Fruit fly (Drosophila melanogaster) whole organism, embryonic: ENCODE measurements around the gene r-cup.

ENCODE experiments used
- Awh ChIP-seq: fragments of 200-800 bp; sonication (Bioruptor generic); IDR thresholded peaks from 2 replicates; pipeline ENCODE4, ENCODE4 v1.3.6; 2022; ENCODE audit warnings: missing biosample characterization, missing genetic modification characterization
- Bteb2 ChIP-seq: fragments of 200-800 bp; sonication (Bioruptor generic); optimal IDR thresholded peaks from 2 replicates; lab custom pipeline; 2016; ENCODE audit warnings: missing biosample characterization, missing genetic modification characterization
- CG10431 ChIP-seq: fragments of 200-800 bp; sonication (Bioruptor generic); optimal IDR thresholded peaks from 3 replicates; lab custom pipeline; 2018; ENCODE audit warnings: missing biosample characterization, mild to moderate bottlenecking, missing genetic modification characterization
- CG10462 ChIP-seq: fragments of 200-800 bp; sonication (Bioruptor generic); optimal IDR thresholded peaks from 2 replicates; lab custom pipeline; 2016; ENCODE audit warnings: missing biosample characterization, missing genetic modification characterization
- CG11456 ChIP-seq: fragments of 200-800 bp; sonication (Bioruptor generic); IDR thresholded peaks from 3 replicates; pipeline ENCODE4 v1.3.6; 2022; ENCODE audit warnings: missing biosample characterization, missing genetic modification characterization
- CG11695 ChIP-seq: fragments of 200-800 bp; sonication (Bioruptor generic); IDR thresholded peaks from 3 replicates; pipeline ENCODE4 v1.3.6; 2022; ENCODE audit warnings: missing biosample characterization, missing genetic modification characterization
- CG12942 ChIP-seq: fragments of 200-800 bp; sonication (Bioruptor generic); optimal IDR thresholded peaks from 3 replicates; lab custom pipeline; 2016; ENCODE audit warnings: missing biosample characterization, missing genetic modification characterization
- CG14050 ChIP-seq: fragments of 200-800 bp; sonication (Bioruptor generic); IDR thresholded peaks from 3 replicates; pipeline ENCODE4 v1.3.6; 2022; ENCODE audit warnings: missing biosample characterization, missing genetic modification characterization
- CG15269 ChIP-seq: fragments of 200-800 bp; sonication (Bioruptor generic); optimal IDR thresholded peaks from 2 replicates; lab custom pipeline; 2018; ENCODE audit warnings: missing biosample characterization, mild to moderate bottlenecking, missing genetic modification characterization, moderate library complexity
- CG1602 ChIP-seq: fragments of 200-800 bp; sonication (Bioruptor generic); optimal IDR thresholded peaks from 3 replicates; lab custom pipeline; 2016; ENCODE audit warnings: missing biosample characterization, missing genetic modification characterization
- CG16863 ChIP-seq: fragments of 200-800 bp; sonication (Bioruptor generic); optimal IDR thresholded peaks from 3 replicates; lab custom pipeline; 2016; ENCODE audit warnings: missing biosample characterization, missing genetic modification characterization
- CG17328 ChIP-seq: fragments of 200-800 bp; sonication (Bioruptor generic); IDR thresholded peaks from 2 replicates; pipeline ENCODE4 v1.3.6; 2022; ENCODE audit warnings: missing biosample characterization, missing genetic modification characterization
- CG17361 ChIP-seq: fragments of 200-800 bp; sonication (Bioruptor generic); IDR thresholded peaks from 3 replicates; pipeline ENCODE4 v1.3.6; 2022; ENCODE audit warnings: missing biosample characterization, missing genetic modification characterization
- CG17912 ChIP-seq: fragments of 200-800 bp; sonication (Bioruptor generic); optimal IDR thresholded peaks from 2 replicates; lab custom pipeline; 2018; ENCODE audit warnings: missing biosample characterization, mild to moderate bottlenecking, missing genetic modification characterization
- CG18262 ChIP-seq: fragments of 200-800 bp; optimal IDR thresholded peaks from 3 replicates; lab custom pipeline; 2019; ENCODE audit warnings: missing biosample characterization, mild to moderate bottlenecking, missing genetic modification characterization, moderate library complexity
- CG30020 ChIP-seq: fragments of 200-800 bp; optimal IDR thresholded peaks from 2 replicates; lab custom pipeline; 2019; ENCODE audit warnings: missing biosample characterization, mild to moderate bottlenecking, missing genetic modification characterization, moderate library complexity
- CG31441 ChIP-seq: fragments of 200-800 bp; sonication (Bioruptor generic); IDR thresholded peaks from 2 replicates; pipeline ENCODE4 v1.3.6; 2022; ENCODE audit warnings: missing biosample characterization, missing genetic modification characterization
- CG3163 ChIP-seq: fragments of 200-800 bp; sonication (Bioruptor generic); optimal IDR thresholded peaks from 3 replicates; lab custom pipeline; 2016; ENCODE audit warnings: missing biosample characterization, missing genetic modification characterization
- CG6683 ChIP-seq: fragments of 200-800 bp; sonication (Bioruptor generic); optimal IDR thresholded peaks from 2 replicates; lab custom pipeline; 2017; ENCODE audit warnings: missing biosample characterization, mild to moderate bottlenecking, missing genetic modification characterization, missing genetic modification reagents
- CG6813 ChIP-seq: fragments of 200-800 bp; sonication (Bioruptor generic); optimal IDR thresholded peaks from 2 replicates; lab custom pipeline; 2017; ENCODE audit warnings: missing biosample characterization, missing genetic modification characterization, mild to moderate bottlenecking, moderate library complexity, missing genetic modification reagents
- CG6854 ChIP-seq: fragments of 200-800 bp; sonication (Bioruptor generic); optimal IDR thresholded peaks from 3 replicates; lab custom pipeline; 2017; ENCODE audit warnings: missing biosample characterization, mild to moderate bottlenecking, missing genetic modification characterization
- CG7556 ChIP-seq: fragments of 200-800 bp; sonication (Bioruptor generic); optimal IDR thresholded peaks from 2 replicates; lab custom pipeline; 2017; ENCODE audit warnings: missing biosample characterization, mild to moderate bottlenecking, missing genetic modification characterization
- CG7963 ChIP-seq: fragments of 200-800 bp; sonication (Bioruptor generic); IDR thresholded peaks from 3 replicates; pipeline ENCODE4 v1.3.6; 2022; ENCODE audit warnings: missing biosample characterization, missing genetic modification characterization; ENCODE audit not compliant: partially characterized antibody
- CG9797 ChIP-seq: fragments of 200-800 bp; sonication (Bioruptor generic); optimal IDR thresholded peaks from 3 replicates; lab custom pipeline; 2018; ENCODE audit warnings: missing biosample characterization, mild to moderate bottlenecking, missing genetic modification characterization
- CrebB ChIP-seq: fragments of 200-800 bp; sonication (Bioruptor generic); optimal IDR thresholded peaks from 3 replicates; lab custom pipeline; 2018; ENCODE audit warnings: missing biosample characterization, mild to moderate bottlenecking, missing genetic modification characterization
- D19B ChIP-seq: fragments of 200-800 bp; sonication (Bioruptor generic); optimal IDR thresholded peaks from 2 replicates; lab custom pipeline; 2017; ENCODE audit warnings: missing biosample characterization, mild to moderate bottlenecking, missing genetic modification characterization
- Hr78 ChIP-seq, 2 experiments: fragments of 200-800 bp in 1 of 2; fragments of >200 bp in 1 of 2; sonication (Bioruptor generic) in 1 of 2; optimal IDR thresholded peaks; 2 replicates each; lab custom pipeline; 2017 to 2019; ENCODE audit warnings: missing biosample characterization in 2 of 2, missing genetic modification characterization in 2 of 2, mild to moderate bottlenecking in 1 of 2, moderate library complexity in 1 of 2
- NC2β ChIP-seq: fragments of 200-800 bp; sonication (Bioruptor generic); optimal IDR thresholded peaks from 2 replicates; lab custom pipeline; 2016; ENCODE audit warnings: missing biosample characterization, missing genetic modification characterization
- Oli ChIP-seq: fragments of 200-800 bp; sonication (Bioruptor generic); optimal IDR thresholded peaks from 2 replicates; lab custom pipeline; 2018; ENCODE audit warnings: missing biosample characterization, mild to moderate bottlenecking, missing genetic modification characterization, moderate library complexity
- PHDP ChIP-seq: fragments of 200-800 bp; sonication (Bioruptor generic); optimal IDR thresholded peaks from 3 replicates; lab custom pipeline; 2018; ENCODE audit warnings: missing biosample characterization, mild to moderate bottlenecking, missing genetic modification characterization, moderate library complexity
- Sin3A ChIP-seq: fragments of >200 bp; optimal IDR thresholded peaks from 2 replicates; lab custom pipeline; 2018
- Sox100B ChIP-seq: fragments of 200-800 bp; sonication (Bioruptor generic); optimal IDR thresholded peaks from 3 replicates; lab custom pipeline; 2018; ENCODE audit warnings: missing biosample characterization, mild to moderate bottlenecking, missing genetic modification characterization
- Sry-β ChIP-seq: fragments of 200-800 bp; sonication (Bioruptor generic); optimal IDR thresholded peaks from 2 replicates; lab custom pipeline; 2018; ENCODE audit warnings: missing biosample characterization, mild to moderate bottlenecking, missing genetic modification characterization, moderate library complexity
- Trl ChIP-seq, 3 experiments: fragments of >200 bp in 2 of 3; fragments of 200-800 bp in 1 of 3; sonication (Bioruptor generic) in 1 of 3; optimal IDR thresholded peaks; 2 replicates in 1 of 3; 3 replicates in 2 of 3; lab custom pipeline; 2016 to 2017; ENCODE audit warnings: missing biosample characterization in 1 of 3, missing genetic modification characterization in 1 of 3
- amos ChIP-seq: fragments of 200-800 bp; sonication (Bioruptor generic); IDR thresholded peaks from 2 replicates; pipeline ENCODE4 v1.3.6; 2022; ENCODE audit warnings: missing biosample characterization, missing genetic modification characterization; ENCODE audit not compliant: partially characterized antibody
- ap ChIP-seq: fragments of 200-800 bp; sonication (Bioruptor generic); IDR thresholded peaks from 2 replicates; pipeline ENCODE4 v1.3.6; 2022; ENCODE audit warnings: missing biosample characterization, missing genetic modification characterization
- btn ChIP-seq: fragments of 200-800 bp; sonication (Bioruptor generic); optimal IDR thresholded peaks from 2 replicates; lab custom pipeline; 2016; ENCODE audit warnings: missing biosample characterization, missing genetic modification characterization
- dm ChIP-seq: fragments of 200-800 bp; sonication (Bioruptor generic); optimal IDR thresholded peaks from 3 replicates; lab custom pipeline; 2016; ENCODE audit warnings: missing biosample characterization, missing genetic modification characterization
- en ChIP-seq: fragments of 200-800 bp; sonication (Bioruptor generic); optimal IDR thresholded peaks from 2 replicates; lab custom pipeline; 2016; ENCODE audit warnings: missing biosample characterization, missing genetic modification characterization
- fd102C ChIP-seq: fragments of 200-800 bp; sonication (Bioruptor generic); optimal IDR thresholded peaks from 2 replicates; lab custom pipeline; 2018; ENCODE audit warnings: missing biosample characterization, mild to moderate bottlenecking, missing genetic modification characterization, moderate library complexity
- fd96Cb ChIP-seq: fragments of 200-800 bp; sonication (Bioruptor generic); optimal IDR thresholded peaks from 2 replicates; lab custom pipeline; 2018; ENCODE audit warnings: missing biosample characterization, mild to moderate bottlenecking, missing genetic modification characterization, moderate library complexity
- hkb ChIP-seq, 2 experiments: fragments of 200-800 bp in 1 of 2; fragments of >200 bp in 1 of 2; sonication (Bioruptor generic) in 1 of 2; IDR thresholded peaks in 1 of 2; optimal IDR thresholded peaks in 1 of 2; 2 replicates each; pipeline versions ENCODE4 v1.3.6 to Lab custom; 2017 to 2022; ENCODE audit warnings: missing biosample characterization in 1 of 2, missing genetic modification characterization in 1 of 2
- ken ChIP-seq: fragments of 200-800 bp; sonication (Bioruptor generic); IDR thresholded peaks from 3 replicates; pipeline ENCODE4 v1.3.6; 2022; ENCODE audit warnings: missing biosample characterization, missing genetic modification characterization
- lmd ChIP-seq: fragments of 200-800 bp; sonication (Bioruptor generic); IDR thresholded peaks from 2 replicates; pipeline ENCODE4 v1.3.6; 2022; ENCODE audit warnings: missing biosample characterization, missing genetic modification characterization
- luna ChIP-seq: fragments of 200-800 bp; sonication (Bioruptor generic); optimal IDR thresholded peaks from 2 replicates; lab custom pipeline; 2016; ENCODE audit warnings: missing biosample characterization, missing genetic modification characterization
- pan ChIP-seq, 4 experiments: fragments of >200 bp in 3 of 4; fragments of 200-800 bp in 1 of 4; sonication (Bioruptor generic) in 1 of 4; optimal IDR thresholded peaks in 3 of 4; IDR thresholded peaks in 1 of 4; 2 replicates each; pipeline versions ENCODE4 v1.3.6 to Lab custom; 2017 to 2022; ENCODE audit warnings: missing biosample characterization in 2 of 4, missing genetic modification characterization in 2 of 4, mixed read lengths in 1 of 4
- seq ChIP-seq: fragments of 200-800 bp; sonication (Bioruptor generic); IDR thresholded peaks from 2 replicates; pipeline ENCODE4 v1.3.6; 2022; ENCODE audit warnings: missing biosample characterization, missing genetic modification characterization
- sna ChIP-seq: fragments of 200-800 bp; sonication (Bioruptor generic); IDR thresholded peaks from 2 replicates; pipeline ENCODE4 v1.3.6; 2022; ENCODE audit warnings: missing biosample characterization, missing genetic modification characterization; ENCODE audit not compliant: partially characterized antibody
- unpg ChIP-seq: fragments of 200-800 bp; sonication (Bioruptor generic); optimal IDR thresholded peaks from 3 replicates; lab custom pipeline; 2018; ENCODE audit warnings: missing biosample characterization, mild to moderate bottlenecking, missing genetic modification characterization, moderate library complexity
- vvl ChIP-seq: fragments of 200-800 bp; sonication (Bioruptor generic); IDR thresholded peaks from 2 replicates; pipeline ENCODE4 v1.3.6; 2022; ENCODE audit warnings: missing biosample characterization, missing genetic modification characterization

Gene r-cup

dm6 chrX:21035938-21036324 is 10.2 kb upstream of the r-cup start (continued):
- TF ChIP-seq CG6683 (GFP tag; lab: Kevin White, UChicago) = no peak
- no peak for TF ChIP-seq luna (GFP tag; lab: Kevin White, UChicago)
- TF ChIP-seq CrebB (tag; lab: Kevin White, UChicago) = no peak
- no peak for TF ChIP-seq CG1602 (GFP tag; lab: Kevin White, UChicago)
- TF ChIP-seq Hr78 (GFP tag; optimal IDR thresholded peaks at IDR 0.05; lab: Kevin White, UChicago) = no peak
- TF ChIP-seq CG15269 = peak; percentile 28
- TF ChIP-seq CG3163 (GFP tag; lab: Kevin White, UChicago) = no peak
- TF ChIP-seq unpg (GFP tag; lab: Kevin White, UChicago) = peak; percentile 17
- TF ChIP-seq CG11695 (GFP tag; lab: Robert Waterston, UW) = no peak
- no peak for TF ChIP-seq CG17912 (GFP tag; lab: Kevin White, UChicago)
- no peak for TF ChIP-seq Sox100B (GFP tag; lab: Kevin White, UChicago)
- no peak for TF ChIP-seq hkb (optimal IDR thresholded peaks at IDR 0.05; lab: Kevin White, UChicago)
- no peak for TF ChIP-seq hkb (GFP tag; IDR thresholded peaks at IDR 0.05; lab: Robert Waterston, UW)
- no peak for TF ChIP-seq Trl (optimal IDR thresholded peaks at IDR 0.05; lab: Kevin White, UChicago)
- no peak for TF ChIP-seq Trl (GFP tag; optimal IDR thresholded peaks at IDR 0.05; lab: Kevin White, UChicago)
- TF ChIP-seq vvl (GFP tag; lab: Robert Waterston, UW) = no peak
- no peak for TF ChIP-seq D19B
- TF ChIP-seq CG12942 = no peak
- no peak for TF ChIP-seq CG9797
- TF ChIP-seq lmd (GFP tag; lab: Robert Waterston, UW) = no peak
- no peak for TF ChIP-seq Sin3A (lab: Kevin White, UChicago)
- no peak for TF ChIP-seq btn (GFP tag; lab: Kevin White, UChicago)
- TF ChIP-seq CG10462 (GFP tag; lab: Kevin White, UChicago) = no peak
- no peak for TF ChIP-seq pan (optimal IDR thresholded peaks at IDR 0.05; lab: Kevin White, UChicago)
- no peak for TF ChIP-seq pan (GFP tag; optimal IDR thresholded peaks at IDR 0.05 in 1 of 2, IDR thresholded peaks at IDR 0.05 in 1 of 2)
- no peak for TF ChIP-seq CG11456 (GFP tag; lab: Robert Waterston, UW)
- no peak for TF ChIP-seq fd96Cb (tag; lab: Kevin White, UChicago)
- no peak for TF ChIP-seq CG6813 (GFP tag; lab: Kevin White, UChicago)
- no peak for TF ChIP-seq amos (GFP tag; lab: Robert Waterston, UW)
- no peak for TF ChIP-seq Bteb2 (GFP tag; lab: Kevin White, UChicago)
- TF ChIP-seq Awh (GFP tag; lab: Robert Waterston, UW) = no peak
- TF ChIP-seq CG18262 = peak; percentile 24
- TF ChIP-seq CG17361 = peak; percentile 21; the same call in 1 of the 3 replicates
- TF ChIP-seq dm (GFP tag; lab: Kevin White, UChicago) = no peak
- no peak for TF ChIP-seq CG10431 (GFP tag; lab: Kevin White, UChicago)
- TF ChIP-seq CG30020 (tag; lab: Kevin White, UChicago) = no peak
- TF ChIP-seq en (GFP tag; lab: Kevin White, UChicago) = no peak
- TF ChIP-seq CG7963 (GFP tag; lab: Robert Waterston, UW) = no peak
- TF ChIP-seq CG17328 (GFP tag; lab: Robert Waterston, UW) = 0 out of 2 replicates have a peak, but pooled peaks have one; percentile 11
- no peak for TF ChIP-seq ap
- TF ChIP-seq ken (GFP tag; lab: Robert Waterston, UW) = no peak
- no peak for TF ChIP-seq CG16863
- TF ChIP-seq seq = no peak
- TF ChIP-seq Oli (tag; lab: Kevin White, UChicago) = no peak
- TF ChIP-seq fd102C (GFP tag; lab: Kevin White, UChicago) = no peak
- TF ChIP-seq CG31441 = no peak
- TF ChIP-seq NC2β = no peak
- TF ChIP-seq sna (GFP tag; lab: Robert Waterston, UW) = no peak
- no peak for TF ChIP-seq CG6854 (GFP tag; lab: Kevin White, UChicago)
- TF ChIP-seq CG7556 (GFP tag; lab: Kevin White, UChicago) = no peak
- no peak for TF ChIP-seq CG14050 (GFP tag; lab: Robert Waterston, UW)
- no peak for TF ChIP-seq Sry-β (GFP tag; lab: Kevin White, UChicago)
- peak; percentile 3 for TF ChIP-seq PHDP
